Worm (Caenorhabditis elegans) whole organism, young adult: ENCODE data around the gene K02D10.3.

Source experiments
- B0019.2 ChIP-seq: fragments of 200-800 bp; sonication (Bioruptor generic); conservative IDR thresholded peaks from 2 replicates; pipeline ENCODE4 v1.3.6; 2022; ENCODE audit warnings: missing genetic modification reagents, missing genetic modification characterization, missing compliant biosample characterization
- F23B12.7 ChIP-seq: sonication (generic microtip); optimal IDR thresholded peaks from 2 replicates; lab custom pipeline; 2017; ENCODE audit warnings: missing genetic modification characterization, mild to moderate bottlenecking, missing compliant biosample characterization, antibody characterized with exemption, moderate library complexity; ENCODE audit not compliant: insufficient read depth
- F55B11.4 ChIP-seq: sonication (generic microtip); optimal IDR thresholded peaks from 2 replicates; lab custom pipeline; 2016; ENCODE audit warnings: missing compliant biosample characterization, missing genetic modification characterization, borderline replicate concordance; ENCODE audit not compliant: insufficient read depth
- T07F8.4 ChIP-seq: sonication (generic microtip); optimal IDR thresholded peaks from 2 replicates; lab custom pipeline; 2016; ENCODE audit warnings: mild to moderate bottlenecking, missing genetic modification characterization, moderate library complexity, missing compliant biosample characterization
- cebp-2 ChIP-seq: fragments of 200-800 bp; sonication (Bioruptor generic); IDR thresholded peaks from 2 replicates; pipeline ENCODE4 v1.3.6; 2022; ENCODE audit warnings: missing genetic modification characterization, missing compliant biosample characterization
- gei-17 ChIP-seq: fragments of 200-800 bp; sonication (Bioruptor generic); optimal IDR thresholded peaks from 2 replicates; lab custom pipeline; 2018; ENCODE audit warnings: mild to moderate bottlenecking, missing genetic modification characterization, missing compliant biosample characterization
- hlh-26 ChIP-seq: fragments of 200-800 bp; sonication (Bioruptor generic); conservative IDR thresholded peaks from 2 replicates; pipeline ENCODE4 v1.3.6; 2022; ENCODE audit warnings: missing genetic modification reagents, missing genetic modification characterization, missing compliant biosample characterization
- madf-10 ChIP-seq: sonication (generic microtip); optimal IDR thresholded peaks from 2 replicates; lab custom pipeline; 2016; ENCODE audit warnings: mild to moderate bottlenecking, missing genetic modification characterization, missing compliant biosample characterization
- mel-28 ChIP-seq: sonication (generic microtip); optimal IDR thresholded peaks from 2 replicates; lab custom pipeline; 2016; ENCODE audit warnings: borderline replicate concordance, mild to moderate bottlenecking, missing genetic modification characterization, missing compliant biosample characterization
- nfya-2 ChIP-seq: fragments of 200-800 bp; sonication (Bioruptor generic); IDR thresholded peaks from 2 replicates; pipeline ENCODE4 v1.3.6; 2022; ENCODE audit warnings: missing genetic modification reagents, missing genetic modification characterization, missing compliant biosample characterization
- pha-4 ChIP-seq: fragments of 150-350 bp; sonication (generic microtip); optimal IDR thresholded peaks from 2 replicates; lab custom pipeline; 2014; ENCODE audit warnings: missing biosample characterization, missing genetic modification reagents, missing genetic modification characterization
- unc-130 ChIP-seq: sonication (generic microtip); optimal IDR thresholded peaks from 2 replicates; lab custom pipeline; 2016; ENCODE audit warnings: missing genetic modification reagents, missing genetic modification characterization, missing compliant biosample characterization
- ztf-28 ChIP-seq: fragments of 200-800 bp; sonication (Bioruptor generic); IDR thresholded peaks from 2 replicates; pipeline ENCODE4 v1.3.6; 2022; ENCODE audit warnings: missing genetic modification reagents, missing genetic modification characterization, missing compliant biosample characterization

ce11 chrIII:8801864-8802818 lies 30.4 kb upstream of the K02D10.3 start:
- TF ChIP-seq B0019.2 (GFP tag; lab: Robert Waterston, UW) (no peak), F23B12.7 (tag; lab: Kevin White, UChicago) (peak; percentile 80), mel-28 (tag; lab: Kevin White, UChicago) (no peak), gei-17 (GFP tag; lab: Kevin White, UChicago) (peak; percentile 73), F55B11.4 (no peak), cebp-2 (no peak), pha-4 (tag; lab: Kevin White, UChicago) (peak; percentile 90), nfya-2 (GFP tag; lab: Robert Waterston, UW) (no peak), T07F8.4 (no peak), ztf-28 (GFP tag; lab: Robert Waterston, UW) (no peak), hlh-26 (GFP tag; lab: Robert Waterston, UW) (no peak), madf-10 (tag; lab: Kevin White, UChicago) (peak; percentile 88), unc-130 (no peak)
